Worm (Caenorhabditis elegans): Measurements from ENCODE around the gene tgt-1.

DNA sequence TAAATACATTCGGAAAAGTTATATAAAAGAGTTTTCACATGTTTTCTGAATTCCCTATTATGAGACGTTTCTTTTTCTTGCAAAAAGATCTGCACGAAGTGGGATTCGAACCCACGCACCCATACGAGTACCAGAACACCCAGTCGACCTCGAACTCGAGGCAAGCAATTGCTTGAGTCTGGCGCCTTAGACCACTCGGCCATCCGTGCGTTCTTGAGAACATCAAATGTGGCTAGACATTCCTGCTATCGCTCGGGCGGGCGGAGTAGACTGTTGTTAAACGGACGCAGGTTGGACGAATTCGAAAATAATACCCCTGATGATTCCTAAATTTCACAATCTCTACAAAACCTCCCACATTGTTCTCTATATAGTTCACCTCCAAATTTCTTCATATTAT, 31.2 kb downstream of the tgt-1 start:
- TF ChIP-seq nhr-77 (tag; optimal IDR thresholded peaks at IDR 0.05) (no peak), nhr-11 (tag; optimal IDR thresholded peaks at IDR 0.05) (no peak), elt-3 (tag; optimal IDR thresholded peaks at IDR 0.05) (no peak)
